Worm (Caenorhabditis elegans) whole organism, late embryonic: ENCODE data around the gene mam-6.

Experiments used
- C08G9.2 ChIP-seq: sonication (generic microtip); optimal IDR thresholded peaks from 2 replicates; lab custom pipeline; 2016; ENCODE audit warnings: mild to moderate bottlenecking, missing genetic modification characterization, moderate library complexity, missing compliant biosample characterization
- ceh-34 ChIP-seq: sonication (generic microtip); optimal IDR thresholded peaks from 2 replicates; lab custom pipeline; 2016; ENCODE audit warnings: mild to moderate bottlenecking, missing genetic modification characterization, missing compliant biosample characterization
- elt-2 ChIP-seq: sonication (generic microtip); optimal IDR thresholded peaks from 2 replicates; lab custom pipeline; 2016; ENCODE audit warnings: missing genetic modification reagents, missing genetic modification characterization, missing compliant biosample characterization
- fkh-10 ChIP-seq: fragments of 150-350 bp; optimal IDR thresholded peaks from 2 replicates; lab custom pipeline; 2014; ENCODE audit warnings: missing biosample characterization, missing genetic modification reagents, missing genetic modification characterization
- hlh-13 ChIP-seq: fragments of 200-800 bp; sonication (Bioruptor generic); optimal IDR thresholded peaks from 2 replicates; lab custom pipeline; 2018; ENCODE audit warnings: mild to moderate bottlenecking, missing genetic modification characterization, missing compliant biosample characterization
- hlh-30 ChIP-seq: sonication (generic microtip); optimal IDR thresholded peaks from 2 replicates; lab custom pipeline; 2017; ENCODE audit warnings: antibody characterized with exemption, missing genetic modification characterization, missing compliant biosample characterization; ENCODE audit not compliant: insufficient read depth
- mec-3 ChIP-seq: sonication (generic microtip); optimal IDR thresholded peaks from 2 replicates; lab custom pipeline; 2016; ENCODE audit warnings: borderline replicate concordance, missing genetic modification characterization, missing compliant biosample characterization
- nhr-11 ChIP-seq: fragments of 150-350 bp; optimal IDR thresholded peaks from 2 replicates; lab custom pipeline; 2014; ENCODE audit warnings: missing biosample characterization, missing genetic modification characterization
- unc-86 ChIP-seq: sonication (generic microtip); optimal IDR thresholded peaks from 2 replicates; lab custom pipeline; 2016; ENCODE audit warnings: missing genetic modification characterization, missing compliant biosample characterization

- TF ChIP-seq C08G9.2 = no peak
- TF ChIP-seq hlh-13 (GFP tag; lab: Kevin White, UChicago) = no peak
- TF ChIP-seq hlh-30 (tag; lab: Kevin White, UChicago) = no peak
- TF ChIP-seq ceh-34 (tag; lab: Kevin White, UChicago) = no peak
- no peak for TF ChIP-seq mec-3 (tag; lab: Kevin White, UChicago)
- no peak for TF ChIP-seq nhr-11 (tag; lab: Kevin White, UChicago)
- no peak for TF ChIP-seq unc-86 (tag; lab: Kevin White, UChicago)
- TF ChIP-seq fkh-10 (GFP tag; lab: Kevin White, UChicago) = no peak
- no peak for TF ChIP-seq elt-2 (tag; lab: Kevin White, UChicago)
Observed at ce11 chrX:15027997-15028396, 41.1 kb downstream of the mam-6 start.
